Fruit fly (Drosophila melanogaster) whole organism, embryonic: Measurements from ENCODE around the gene Tm1.

Experiments
- Bgb ChIP-seq: fragments of 200-800 bp; sonication (Bioruptor generic); IDR thresholded peaks from 2 replicates; pipeline ENCODE4 v1.3.6; 2022; ENCODE audit warnings: missing biosample characterization, missing genetic modification characterization; ENCODE audit not compliant: partially characterized antibody
- C15 ChIP-seq: fragments of 200-800 bp; sonication (Bioruptor generic); IDR thresholded peaks from 3 replicates; pipeline ENCODE4 v1.3.6; 2022; ENCODE audit warnings: missing biosample characterization, missing genetic modification characterization
- CG1024 ChIP-seq: fragments of 200-800 bp; sonication (Bioruptor generic); IDR thresholded peaks from 2 replicates; pipeline ENCODE4 v1.3.6; 2022; ENCODE audit warnings: missing biosample characterization, missing genetic modification characterization
- CG12391 ChIP-seq: fragments of 200-800 bp; sonication (Bioruptor generic); optimal IDR thresholded peaks from 3 replicates; lab custom pipeline; 2018; ENCODE audit warnings: missing biosample characterization, mild to moderate bottlenecking, missing genetic modification characterization, moderate library complexity
- CG15601 ChIP-seq: fragments of 200-800 bp; sonication (Bioruptor generic); optimal IDR thresholded peaks from 3 replicates; lab custom pipeline; 2019; ENCODE audit warnings: missing biosample characterization, mild to moderate bottlenecking, missing genetic modification characterization, moderate library complexity
- CG1647 ChIP-seq: fragments of 200-800 bp; sonication (Bioruptor generic); optimal IDR thresholded peaks from 3 replicates; lab custom pipeline; 2016; ENCODE audit warnings: missing biosample characterization, missing genetic modification characterization
- CG30431 ChIP-seq: fragments of 200-800 bp; sonication (Bioruptor generic); optimal IDR thresholded peaks from 2 replicates; lab custom pipeline; 2017; ENCODE audit warnings: missing biosample characterization, missing genetic modification characterization
- CG3726 ChIP-seq: fragments of 200-800 bp; sonication (Bioruptor generic); IDR thresholded peaks from 3 replicates; pipeline ENCODE4, ENCODE4 v1.3.6; 2022; ENCODE audit warnings: missing biosample characterization, missing genetic modification characterization
- CG3847 ChIP-seq: fragments of 200-800 bp; sonication (Bioruptor generic); IDR thresholded peaks from 2 replicates; pipeline ENCODE4 v1.3.6; 2022; ENCODE audit warnings: missing biosample characterization, missing genetic modification characterization
- CG9817 ChIP-seq: fragments of 200-800 bp; sonication (Bioruptor generic); optimal IDR thresholded peaks from 2 replicates; lab custom pipeline; 2018; ENCODE audit warnings: missing biosample characterization, mild to moderate bottlenecking, missing genetic modification characterization, moderate library complexity
- Dfd ChIP-seq, 2 experiments: fragments of >200 bp; optimal IDR thresholded peaks; 2 replicates each; lab custom pipeline; 2017; ENCODE audit warnings: missing biosample characterization in 2 of 2, missing genetic modification characterization in 2 of 2
- Dip3 ChIP-seq: fragments of 200-800 bp; sonication (Bioruptor generic); optimal IDR thresholded peaks from 3 replicates; lab custom pipeline; 2016; ENCODE audit warnings: missing biosample characterization, missing genetic modification characterization
- Gug ChIP-seq: fragments of 200-800 bp; sonication (Bioruptor generic); IDR thresholded peaks from 4 replicates; pipeline ENCODE4 v1.3.6; 2022; ENCODE audit warnings: missing biosample characterization, missing genetic modification characterization
- H15 ChIP-seq: fragments of 200-800 bp; sonication (Bioruptor generic); IDR thresholded peaks from 3 replicates; pipeline ENCODE4 v1.3.6; 2022; ENCODE audit warnings: missing biosample characterization, missing genetic modification characterization
- Hr51 ChIP-seq, 2 experiments: fragments of 200-800 bp; sonication (Bioruptor generic); optimal IDR thresholded peaks; 2 replicates in 1 of 2; 3 replicates in 1 of 2; lab custom pipeline; 2016 to 2018; ENCODE audit warnings: missing biosample characterization in 2 of 2, missing genetic modification characterization in 2 of 2, mild to moderate bottlenecking in 1 of 2, moderate library complexity in 1 of 2
- Kr ChIP-seq: fragments of 200-800 bp; sonication (Bioruptor generic); optimal IDR thresholded peaks from 2 replicates; lab custom pipeline; 2017; ENCODE audit warnings: missing biosample characterization, mild to moderate bottlenecking, missing genetic modification characterization
- Oaz ChIP-seq: fragments of 200-800 bp; sonication (Bioruptor generic); IDR thresholded peaks from 2 replicates; pipeline ENCODE4 v1.3.6; 2022; ENCODE audit warnings: missing biosample characterization, missing genetic modification characterization
- Oli ChIP-seq: fragments of 200-800 bp; sonication (Bioruptor generic); optimal IDR thresholded peaks from 2 replicates; lab custom pipeline; 2018; ENCODE audit warnings: missing biosample characterization, mild to moderate bottlenecking, missing genetic modification characterization, moderate library complexity
- Pdp1 ChIP-seq, 2 experiments: fragments of 200-800 bp; sonication (Bioruptor generic); optimal IDR thresholded peaks; 3 replicates each; lab custom pipeline; 2016; ENCODE audit warnings: missing biosample characterization in 2 of 2, missing genetic modification characterization in 2 of 2, mild to moderate bottlenecking in 1 of 2, moderate library complexity in 1 of 2
- Scr ChIP-seq: fragments of 200-800 bp; sonication (Bioruptor generic); IDR thresholded peaks from 2 replicates; pipeline ENCODE4 v1.3.6; 2022; ENCODE audit warnings: missing biosample characterization, missing genetic modification characterization; ENCODE audit not compliant: partially characterized antibody
- Sin3A ChIP-seq: fragments of >200 bp; optimal IDR thresholded peaks from 2 replicates; lab custom pipeline; 2018
- Sox102F ChIP-seq: fragments of 200-800 bp; sonication (Bioruptor generic); optimal IDR thresholded peaks from 2 replicates; lab custom pipeline; 2018; ENCODE audit warnings: missing biosample characterization, mild to moderate bottlenecking, missing genetic modification characterization, moderate library complexity
- Sry-β ChIP-seq: fragments of 200-800 bp; sonication (Bioruptor generic); optimal IDR thresholded peaks from 2 replicates; lab custom pipeline; 2018; ENCODE audit warnings: missing biosample characterization, mild to moderate bottlenecking, missing genetic modification characterization, moderate library complexity
- Taf1 ChIP-seq: fragments of 200-800 bp; sonication (Bioruptor generic); IDR thresholded peaks from 2 replicates; pipeline ENCODE4 v1.3.6; 2022; ENCODE audit warnings: missing biosample characterization, missing genetic modification characterization
- Usf ChIP-seq: fragments of 200-800 bp; sonication (Bioruptor generic); optimal IDR thresholded peaks from 2 replicates; lab custom pipeline; 2017; ENCODE audit warnings: missing genotype, missing biosample characterization, missing genetic modification characterization
- Xbp1 ChIP-seq: fragments of 200-800 bp; sonication (Bioruptor generic); optimal IDR thresholded peaks from 3 replicates; lab custom pipeline; 2016; ENCODE audit warnings: missing biosample characterization, mild to moderate bottlenecking, missing genetic modification characterization
- bab2 ChIP-seq: fragments of 200-800 bp; sonication (Bioruptor generic); optimal IDR thresholded peaks from 2 replicates; lab custom pipeline; 2016; ENCODE audit warnings: missing biosample characterization, missing genetic modification characterization
- cwo ChIP-seq: fragments of 200-800 bp; sonication (Bioruptor generic); optimal IDR thresholded peaks from 3 replicates; lab custom pipeline; 2017; ENCODE audit warnings: missing biosample characterization, missing genetic modification characterization, mild to moderate bottlenecking, moderate library complexity, missing genetic modification reagents
- dm ChIP-seq: fragments of 200-800 bp; sonication (Bioruptor generic); optimal IDR thresholded peaks from 3 replicates; lab custom pipeline; 2016; ENCODE audit warnings: missing biosample characterization, missing genetic modification characterization
- dmrt11E ChIP-seq: fragments of 200-800 bp; sonication (Bioruptor generic); optimal IDR thresholded peaks from 3 replicates; lab custom pipeline; 2018; ENCODE audit warnings: missing biosample characterization, mild to moderate bottlenecking, missing genetic modification characterization, moderate library complexity
- dpn ChIP-seq, 2 experiments: fragments of 200-800 bp; sonication (Bioruptor generic); optimal IDR thresholded peaks; 3 replicates each; lab custom pipeline; 2016; ENCODE audit warnings: missing biosample characterization in 2 of 2, missing genetic modification characterization in 2 of 2
- ems ChIP-seq: fragments of 200-800 bp; sonication (Bioruptor generic); optimal IDR thresholded peaks from 3 replicates; lab custom pipeline; 2016; ENCODE audit warnings: missing biosample characterization, missing genetic modification characterization
- eve ChIP-seq, 2 experiments: fragments of >200 bp; optimal IDR thresholded peaks; 2 replicates each; lab custom pipeline; 2017; ENCODE audit warnings: missing biosample characterization in 2 of 2, missing genetic modification characterization in 2 of 2
- ewg ChIP-seq: fragments of 200-800 bp; sonication (Bioruptor generic); optimal IDR thresholded peaks from 3 replicates; lab custom pipeline; 2017; ENCODE audit warnings: mild to moderate bottlenecking, missing biosample characterization, missing genetic modification reagents, missing genetic modification characterization
- ftz-f1 ChIP-seq: fragments of 200-800 bp; sonication (Bioruptor generic); optimal IDR thresholded peaks from 2 replicates; lab custom pipeline; 2016; ENCODE audit warnings: missing biosample characterization, missing genetic modification characterization
- ham ChIP-seq: fragments of 200-800 bp; sonication (Bioruptor generic); IDR thresholded peaks from 2 replicates; pipeline ENCODE4 v1.3.6; 2022; ENCODE audit warnings: missing biosample characterization, missing genetic modification characterization
- insv ChIP-seq, 2 experiments: fragments of 200-800 bp; sonication (Bioruptor generic); optimal IDR thresholded peaks; 3 replicates each; lab custom pipeline; 2016 to 2018; ENCODE audit warnings: missing biosample characterization in 2 of 2, missing genetic modification characterization in 2 of 2
- maf-S ChIP-seq: fragments of 200-800 bp; sonication (Bioruptor generic); optimal IDR thresholded peaks from 2 replicates; lab custom pipeline; 2016; ENCODE audit warnings: missing biosample characterization, missing genetic modification characterization
- mirr ChIP-seq: fragments of 200-800 bp; sonication (Bioruptor generic); optimal IDR thresholded peaks from 3 replicates; lab custom pipeline; 2018; ENCODE audit warnings: missing biosample characterization, mild to moderate bottlenecking, missing genetic modification characterization
- nerfin-2 ChIP-seq: fragments of 200-800 bp; sonication (Bioruptor generic); IDR thresholded peaks from 2 replicates; pipeline ENCODE4 v1.3.6; 2022; ENCODE audit warnings: missing biosample characterization, missing genetic modification characterization; ENCODE audit not compliant: partially characterized antibody
- nom ChIP-seq: fragments of 200-800 bp; sonication (Bioruptor generic); optimal IDR thresholded peaks from 2 replicates; lab custom pipeline; 2017; ENCODE audit warnings: missing biosample characterization, missing genetic modification characterization, mild to moderate bottlenecking, moderate library complexity, missing genetic modification reagents
- org-1 ChIP-seq: fragments of 200-800 bp; sonication (Bioruptor generic); optimal IDR thresholded peaks from 2 replicates; lab custom pipeline; 2017; ENCODE audit warnings: missing biosample characterization, missing genetic modification characterization
- sisA ChIP-seq: fragments of 200-800 bp; sonication (Bioruptor generic); IDR thresholded peaks from 2 replicates; pipeline ENCODE4 v1.3.6; 2022; ENCODE audit warnings: missing biosample characterization, missing genetic modification characterization
- sna ChIP-seq: fragments of 200-800 bp; sonication (Bioruptor generic); IDR thresholded peaks from 2 replicates; pipeline ENCODE4 v1.3.6; 2022; ENCODE audit warnings: missing biosample characterization, missing genetic modification characterization; ENCODE audit not compliant: partially characterized antibody
- stwl ChIP-seq: fragments of 200-800 bp; sonication (Bioruptor generic); optimal IDR thresholded peaks from 3 replicates; lab custom pipeline; 2018; ENCODE audit warnings: missing biosample characterization, mild to moderate bottlenecking, missing genetic modification characterization, moderate library complexity
- sug ChIP-seq: fragments of 200-800 bp; optimal IDR thresholded peaks from 2 replicates; lab custom pipeline; 2019; ENCODE audit warnings: missing biosample characterization, mild to moderate bottlenecking, missing genetic modification characterization, moderate library complexity
- tna ChIP-seq: fragments of 200-800 bp; sonication (Bioruptor generic); IDR thresholded peaks from 2 replicates; pipeline ENCODE4 v1.3.6; 2022; ENCODE audit warnings: missing biosample characterization, missing genetic modification characterization; ENCODE audit not compliant: partially characterized antibody
- twi ChIP-seq: fragments of 200-800 bp; optimal IDR thresholded peaks from 2 replicates; lab custom pipeline; 2019; ENCODE audit warnings: missing biosample characterization, mild to moderate bottlenecking, missing genetic modification characterization, moderate library complexity
- usp ChIP-seq: fragments of >200 bp; optimal IDR thresholded peaks from 2 replicates; lab custom pipeline; 2017; ENCODE audit warnings: missing biosample characterization, missing genetic modification characterization
- wdn ChIP-seq: fragments of 200-800 bp; sonication (Bioruptor generic); IDR thresholded peaks from 2 replicates; pipeline ENCODE4 v1.3.6; 2022; ENCODE audit warnings: missing biosample characterization, missing genetic modification characterization

Gene Tm1

DNA sequence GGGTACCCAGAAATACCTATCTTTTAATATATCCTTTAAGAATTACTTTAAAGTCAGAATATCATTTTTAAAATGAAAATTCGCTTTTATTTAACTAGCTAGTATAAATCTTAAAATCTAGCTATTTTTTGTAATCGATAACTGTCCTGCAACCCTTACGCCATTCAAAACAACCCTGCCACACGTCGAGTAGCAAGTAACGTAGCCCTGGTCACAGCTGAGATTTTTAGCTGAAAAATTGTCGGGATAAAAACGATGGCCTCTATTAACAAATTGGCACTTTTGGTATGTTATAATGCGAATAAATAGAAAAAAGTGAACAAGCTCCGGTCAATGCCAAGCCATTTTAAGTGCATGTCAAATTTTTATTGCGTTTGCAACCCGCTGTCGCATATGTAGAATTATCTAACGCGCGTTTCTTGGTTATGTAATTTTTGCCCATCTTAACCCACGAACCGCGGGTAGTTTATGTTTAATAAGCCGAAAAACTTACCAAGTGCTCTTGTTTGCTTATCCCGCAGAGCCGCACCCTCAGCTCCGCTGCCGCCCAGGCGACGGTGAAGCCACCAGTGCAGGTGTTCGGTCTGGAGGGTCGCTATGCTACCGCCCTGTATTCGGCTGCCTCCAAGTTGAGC, 12.5 kb upstream of the Tm1 start, which contains the start of gene ATPsynO (continued):
- no peak for TF ChIP-seq CG30431 (GFP tag; lab: Kevin White, UChicago)
- TF ChIP-seq bab2 (GFP tag; lab: Kevin White, UChicago): no peak
- TF ChIP-seq Dip3: no peak
- no peak for TF ChIP-seq cwo
- TF ChIP-seq ems (GFP tag; lab: Kevin White, UChicago): no peak
- TF ChIP-seq eve (GFP tag; optimal IDR thresholded peaks at IDR 0.05; lab: Kevin White, UChicago): no peak
- peak; percentile 86 for TF ChIP-seq Sry-β (GFP tag; lab: Kevin White, UChicago)
- TF ChIP-seq Kr (GFP tag; lab: Kevin White, UChicago): no peak
- no peak for TF ChIP-seq usp (GFP tag; lab: Kevin White, UChicago)
- TF ChIP-seq C15 (GFP tag; lab: Robert Waterston, UW): no peak
- TF ChIP-seq Taf1: no peak
- no peak for TF ChIP-seq Gug (GFP tag; lab: Robert Waterston, UW)
- TF ChIP-seq Bgb (GFP tag; lab: Robert Waterston, UW): no peak
- TF ChIP-seq tna (GFP tag; lab: Robert Waterston, UW): no peak
- no peak for TF ChIP-seq mirr
- TF ChIP-seq twi (tag; lab: Kevin White, UChicago): no peak
- no peak for TF ChIP-seq CG3726 (GFP tag; lab: Robert Waterston, UW)
- peak; percentile 64 for TF ChIP-seq sug (tag; lab: Kevin White, UChicago)
- TF ChIP-seq Oli (tag; lab: Kevin White, UChicago): no peak
- TF ChIP-seq Sox102F (GFP tag; lab: Kevin White, UChicago): no peak
- no peak; the same call in 1 of the 2 replicates for TF ChIP-seq Scr (GFP tag; lab: Robert Waterston, UW)
- peak; percentile 35 for TF ChIP-seq Xbp1 (GFP tag; lab: Kevin White, UChicago)
- TF ChIP-seq org-1 (GFP tag; lab: Kevin White, UChicago): no peak
- peak; percentile 62 for TF ChIP-seq CG12391 (tag; lab: Kevin White, UChicago)
- peak; percentile 23 for TF ChIP-seq Sin3A
- no peak for TF ChIP-seq sisA
- TF ChIP-seq ewg (GFP tag; lab: Kevin White, UChicago): no peak
- no peak for TF ChIP-seq nerfin-2 (GFP tag; lab: Robert Waterston, UW)
- peak; percentile 28 for TF ChIP-seq CG15601 (tag; lab: Kevin White, UChicago)
- TF ChIP-seq CG9817 (tag; lab: Kevin White, UChicago): no peak
- peak in 1 of 2 experiments; percentile 32 for TF ChIP-seq dpn (GFP tag; optimal IDR thresholded peaks at IDR 0.05; lab: Kevin White, UChicago)
- no peak for TF ChIP-seq insv (GFP tag; optimal IDR thresholded peaks at IDR 0.05; lab: Kevin White, UChicago)
- no peak for TF ChIP-seq CG1647
- no peak for TF ChIP-seq sna (GFP tag; lab: Robert Waterston, UW)
- peak; percentile 57 for TF ChIP-seq dm
- TF ChIP-seq nom (GFP tag; lab: Kevin White, UChicago): no peak
- peak; percentile 80 for TF ChIP-seq stwl (tag; lab: Kevin White, UChicago)
- TF ChIP-seq wdn (GFP tag; lab: Robert Waterston, UW): no peak
- TF ChIP-seq maf-S (GFP tag; lab: Kevin White, UChicago): no peak
- TF ChIP-seq CG1024 (GFP tag; lab: Robert Waterston, UW): no peak
- no peak for TF ChIP-seq Oaz (GFP tag; lab: Robert Waterston, UW)
- no peak for TF ChIP-seq Dfd (GFP tag; optimal IDR thresholded peaks at IDR 0.05; lab: Kevin White, UChicago)
- no peak for TF ChIP-seq Hr51 (GFP tag; optimal IDR thresholded peaks at IDR 0.05; lab: Kevin White, UChicago)
- no peak for TF ChIP-seq H15 (GFP tag; lab: Robert Waterston, UW)
- TF ChIP-seq dmrt11E (tag; lab: Kevin White, UChicago): peak; percentile 26
- TF ChIP-seq CG3847 (GFP tag; lab: Robert Waterston, UW): peak; percentile 17; the same call in 1 of the 2 replicates
- no peak for TF ChIP-seq Usf (GFP tag; lab: Kevin White, UChicago)
- TF ChIP-seq Pdp1 (GFP tag; optimal IDR thresholded peaks at IDR 0.05; lab: Kevin White, UChicago): peak in 1 of 2 experiments; percentile 99
- TF ChIP-seq ham: no peak
- TF ChIP-seq ftz-f1: peak; percentile 36
